Worm (Caenorhabditis elegans) whole organism, midembryonic: ENCODE results near the gene nhr-168.

ENCODE experiments used
- T22C8.4 ChIP-seq: fragments of 200-800 bp; sonication (Bioruptor generic); IDR thresholded peaks from 2 replicates; pipeline ENCODE4 v1.3.6; 2022; ENCODE audit warnings: missing genetic modification characterization, missing compliant biosample characterization
- ref-1 ChIP-seq: fragments of 200-800 bp; sonication (Bioruptor generic); conservative IDR thresholded peaks from 2 replicates; pipeline ENCODE4 v1.3.6; 2022; ENCODE audit warnings: missing genetic modification reagents, missing genetic modification characterization, missing compliant biosample characterization

- TF ChIP-seq ref-1 (GFP tag; lab: Robert Waterston, UW) (no peak), T22C8.4 (GFP tag; lab: Robert Waterston, UW) (no peak)
These were observed 21.4 kb downstream of the nhr-168 start, which contains the start of gene nasp-2 for ce11 chrV:13312210-13312676.
